Worm (Caenorhabditis elegans): ENCODE data around the gene grl-6.

DNA sequence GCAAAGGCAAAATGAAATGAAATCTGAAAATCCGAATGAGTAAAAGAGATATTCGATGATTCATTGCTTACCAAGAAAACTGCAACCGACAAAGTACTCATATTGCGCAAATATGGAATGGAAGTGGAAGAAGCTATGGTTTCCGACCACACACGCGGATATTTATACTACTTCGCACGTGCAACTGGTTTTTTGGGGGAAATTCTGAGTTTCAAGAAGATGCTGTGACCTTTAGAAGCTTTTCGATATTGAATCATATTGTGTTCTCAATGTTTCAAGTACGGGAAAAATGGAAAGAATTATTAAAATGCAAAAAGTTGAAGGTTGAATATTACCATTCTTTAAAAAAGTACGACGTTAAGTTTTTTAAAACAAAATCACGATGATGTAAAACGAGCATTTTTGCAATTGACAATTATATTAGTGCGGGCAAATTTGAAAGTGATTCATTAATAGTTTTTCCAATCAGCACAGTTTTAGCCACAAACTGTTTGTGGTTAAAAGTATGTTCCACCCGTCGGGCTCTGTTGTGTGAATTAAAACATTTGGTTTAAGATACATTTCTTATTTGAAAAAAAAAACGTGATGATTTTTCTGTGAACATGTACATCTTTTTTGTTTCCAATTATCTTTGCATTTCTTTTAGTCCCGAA is at the start of gene grl-6, which contains the start of gene K10C2.6:
- no peak for TF ChIP-seq ama-1 (optimal IDR thresholded peaks at IDR 0.05)
- no peak for TF ChIP-seq elt-4 (tag; optimal IDR thresholded peaks at IDR 0.05)
- TF ChIP-seq ceh-9 (tag; optimal IDR thresholded peaks at IDR 0.05): no peak
- no peak for TF ChIP-seq K02D7.2 (tag; optimal IDR thresholded peaks at IDR 0.05)
- TF ChIP-seq syd-9 (tag; optimal IDR thresholded peaks at IDR 0.05): no peak
- TF ChIP-seq pqm-1 (tag; optimal IDR thresholded peaks at IDR 0.05): no peak
- TF ChIP-seq che-1 (tag; optimal IDR thresholded peaks at IDR 0.05): no peak
- TF ChIP-seq hlh-8 (tag; optimal IDR thresholded peaks at IDR 0.05): no peak
- no peak for TF ChIP-seq lim-6 (tag; optimal IDR thresholded peaks at IDR 0.05)
- TF ChIP-seq fkh-10 (GFP tag; optimal IDR thresholded peaks at IDR 0.05): no peak

All from whole organism, late embryonic.